Worm (Caenorhabditis elegans) whole organism, L1 larva: ENCODE data around the gene F42G4.7.
A peak's percentile ranks its signal among the peaks of the same experiment; 100 is the strongest.

Source experiments
- aly-2 ChIP-seq: fragments of 150-350 bp; optimal IDR thresholded peaks from 2 replicates; lab custom pipeline; 2014; ENCODE audit warnings: missing biosample characterization, missing genetic modification characterization
- ceh-82 ChIP-seq, 3 experiments: fragments of 150-350 bp in 1 of 3; sonication (generic microtip) in 2 of 3; optimal IDR thresholded peaks; 2 replicates each; lab custom pipeline; 2014 to 2017; ENCODE audit warnings: missing biosample characterization in 3 of 3, missing genetic modification characterization in 3 of 3
- lin-39 ChIP-seq: fragments of 150-350 bp; optimal IDR thresholded peaks from 2 replicates; lab custom pipeline; 2014; ENCODE audit warnings: missing biosample characterization, missing genetic modification reagents, missing genetic modification characterization
- lsy-2 ChIP-seq, 2 experiments: fragments of 150-350 bp; optimal IDR thresholded peaks; 2 replicates each; lab custom pipeline; 2014; ENCODE audit warnings: missing biosample characterization in 2 of 2, missing genetic modification characterization in 2 of 2
- mef-2 ChIP-seq: fragments of 150-350 bp; optimal IDR thresholded peaks from 2 replicates; lab custom pipeline; 2014; ENCODE audit warnings: missing biosample characterization, missing genetic modification characterization
- mep-1 ChIP-seq: fragments of 150-350 bp; optimal IDR thresholded peaks from 2 replicates; lab custom pipeline; 2014; ENCODE audit warnings: missing biosample characterization, missing genetic modification characterization
- unc-62 ChIP-seq: fragments of 150-350 bp; optimal IDR thresholded peaks from 2 replicates; lab custom pipeline; 2014; ENCODE audit warnings: missing biosample characterization, missing genetic modification reagents, missing genetic modification characterization
- unc-98 ChIP-seq: fragments of 200-800 bp; sonication (Bioruptor generic); IDR thresholded peaks from 2 replicates; pipeline ENCODE4 v1.3.6; 2022; ENCODE audit warnings: missing genetic modification characterization, missing compliant biosample characterization
- ztf-11 ChIP-seq, 2 experiments: sonication (generic microtip); optimal IDR thresholded peaks; 2 replicates each; lab custom pipeline; 2016 to 2017; ENCODE audit warnings: missing genetic modification characterization in 2 of 2, missing biosample characterization in 1 of 2, missing compliant biosample characterization in 1 of 2
- ztf-4 ChIP-seq: fragments of 150-350 bp; optimal IDR thresholded peaks from 2 replicates; lab custom pipeline; 2014; ENCODE audit warnings: missing biosample characterization, missing genetic modification characterization

ce11 chrII:12996249-12996648 lies 50.8 kb downstream of the F42G4.7 start, which contains the start of gene hphd-1:
- no peak for TF ChIP-seq mef-2
- peak; percentile 53 for TF ChIP-seq mep-1 (tag; lab: Kevin White, UChicago)
- TF ChIP-seq ztf-11 (tag; optimal IDR thresholded peaks at IDR 0.05; lab: Kevin White, UChicago), result no peak
- no peak for TF ChIP-seq ceh-82 (tag; optimal IDR thresholded peaks at IDR 0.05; lab: Kevin White, UChicago)
- TF ChIP-seq unc-62 (GFP tag; lab: Kevin White, UChicago), result no peak
- TF ChIP-seq lin-39 (tag; lab: Kevin White, UChicago), result no peak
- peak; percentile 12 to 47 for TF ChIP-seq lsy-2 (tag; optimal IDR thresholded peaks at IDR 0.05; lab: Kevin White, UChicago)
- TF ChIP-seq unc-98, result no peak
- TF ChIP-seq ztf-4 (tag; lab: Kevin White, UChicago), result peak; percentile 26
- TF ChIP-seq aly-2 (tag; lab: Kevin White, UChicago), result no peak
